Worm (Caenorhabditis elegans): ENCODE measurements around the gene snx-14.

DNA sequence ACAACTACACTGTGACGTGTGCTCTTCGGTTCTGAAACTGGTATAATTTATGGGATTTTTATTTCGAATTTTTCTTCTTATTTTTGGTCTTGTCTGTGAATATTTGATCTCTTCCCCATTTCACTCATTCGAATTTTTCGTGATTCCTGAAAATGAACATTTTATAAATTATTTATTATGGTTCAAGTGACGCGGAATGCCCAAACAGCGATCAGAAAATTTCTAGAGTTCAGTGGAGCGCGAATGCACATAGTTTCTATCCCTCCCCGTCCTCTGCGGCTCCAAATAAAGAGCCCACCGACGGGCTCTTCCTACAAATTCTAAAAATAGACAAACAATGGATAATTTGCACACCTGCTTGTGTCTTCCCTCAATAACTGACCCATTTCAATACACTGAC, 27.4 kb downstream of the snx-14 start, which contains the start of gene F54F11.1:
- TF ChIP-seq fkh-10 (GFP tag; optimal IDR thresholded peaks at IDR 0.05) = no peak
- TF ChIP-seq lin-39 (tag; optimal IDR thresholded peaks at IDR 0.05) = no peak
- no peak for TF ChIP-seq ztf-11 (tag; optimal IDR thresholded peaks at IDR 0.05)
- no peak for TF ChIP-seq elt-1 (tag; optimal IDR thresholded peaks at IDR 0.05)
- no peak for TF ChIP-seq ama-1 (optimal IDR thresholded peaks at IDR 0.05)
- TF ChIP-seq mdl-1 (tag; optimal IDR thresholded peaks at IDR 0.05) = no peak
- no peak for TF ChIP-seq elt-3 (tag; optimal IDR thresholded peaks at IDR 0.05)
- no peak for TF ChIP-seq nhr-11 (tag; optimal IDR thresholded peaks at IDR 0.05)
